Worm (Caenorhabditis elegans): ENCODE measurements around the gene ugt-62.

The ugt-62 gene

DNA sequence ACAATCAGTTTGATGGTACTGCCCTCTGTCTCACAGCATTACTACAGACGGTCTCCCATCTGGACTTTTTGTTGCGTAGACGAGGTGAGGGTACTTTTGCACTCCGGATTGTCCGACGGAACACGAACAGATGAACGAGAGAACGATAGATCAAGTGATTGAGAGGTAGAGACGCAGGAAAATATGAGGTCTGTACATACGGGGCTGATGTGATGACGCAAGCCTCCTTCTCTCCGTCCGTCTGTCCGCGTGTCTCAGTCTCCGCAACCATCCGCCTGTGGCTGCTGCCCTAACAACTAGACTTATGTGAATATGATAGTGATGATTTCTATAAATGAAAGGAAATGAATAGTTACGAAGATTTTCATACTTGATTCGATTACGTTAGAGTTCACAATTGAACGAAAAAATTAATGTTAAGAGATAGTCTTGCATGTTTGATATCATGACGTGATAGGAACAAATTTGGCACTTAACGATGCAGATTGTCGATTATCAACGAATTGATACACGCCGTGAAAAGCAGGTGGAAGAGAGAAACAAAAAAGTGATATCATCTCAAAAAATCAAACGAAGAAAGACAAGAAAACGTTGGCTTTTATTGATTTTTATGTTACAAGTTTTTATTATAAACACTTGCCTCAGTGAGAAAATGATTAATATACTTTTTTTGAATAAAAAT lies 37.7 kb downstream of the ugt-62 start:
- no peak for TF ChIP-seq unc-62 (GFP tag; optimal IDR thresholded peaks at IDR 0.05)

DNA sequence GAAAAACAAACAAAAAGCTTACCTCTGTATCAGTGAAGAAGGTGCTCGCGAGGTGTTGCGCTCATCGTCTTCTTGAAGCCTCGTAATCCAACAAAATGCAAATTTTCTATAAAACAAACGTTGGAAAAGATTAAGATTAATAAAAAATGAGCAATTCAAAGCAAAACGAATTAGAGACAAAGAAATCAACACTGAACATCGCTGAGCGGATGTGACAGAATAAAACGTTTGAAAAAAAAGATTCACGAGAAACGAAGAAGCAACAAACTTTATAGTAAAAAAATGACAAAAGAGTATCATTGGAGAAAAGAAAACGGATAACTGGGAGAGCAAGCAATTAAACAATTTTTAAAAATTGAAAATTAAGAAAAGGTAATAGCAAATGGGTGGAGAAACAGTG lies 41.5 kb downstream of the ugt-62 start, which contains the start of the genes C07G2.5 and atf-7:
Gene C07G2.5 (minus strand): TSS at position 101 of the 400 bp plus-strand sequence.
Gene atf-7 (minus strand): TSS at position 108 of the 400 bp plus-strand sequence.
- no peak for TF ChIP-seq unc-62 (GFP tag; optimal IDR thresholded peaks at IDR 0.05)

DNA sequence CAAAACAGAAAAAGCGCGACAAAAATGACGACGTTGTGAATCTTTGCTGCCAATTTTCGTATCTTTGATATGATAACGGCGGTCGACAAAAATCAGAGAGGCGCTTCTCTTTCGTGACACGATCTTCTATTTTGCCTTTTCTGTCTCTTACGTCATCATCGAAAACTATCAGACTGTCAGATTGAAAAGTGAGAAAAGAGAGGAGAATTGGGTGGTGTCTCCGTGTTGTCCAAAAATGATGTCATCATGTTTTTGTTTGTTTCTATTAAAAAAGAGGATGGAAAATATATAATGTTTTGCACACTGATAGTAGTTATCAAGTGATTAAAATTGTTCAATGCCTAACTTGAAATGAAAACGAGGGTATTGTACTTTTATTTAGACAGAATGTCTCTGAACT lies 44.3 kb downstream of the ugt-62 start:
- TF ChIP-seq unc-62 (GFP tag; optimal IDR thresholded peaks at IDR 0.05) = no peak

DNA sequence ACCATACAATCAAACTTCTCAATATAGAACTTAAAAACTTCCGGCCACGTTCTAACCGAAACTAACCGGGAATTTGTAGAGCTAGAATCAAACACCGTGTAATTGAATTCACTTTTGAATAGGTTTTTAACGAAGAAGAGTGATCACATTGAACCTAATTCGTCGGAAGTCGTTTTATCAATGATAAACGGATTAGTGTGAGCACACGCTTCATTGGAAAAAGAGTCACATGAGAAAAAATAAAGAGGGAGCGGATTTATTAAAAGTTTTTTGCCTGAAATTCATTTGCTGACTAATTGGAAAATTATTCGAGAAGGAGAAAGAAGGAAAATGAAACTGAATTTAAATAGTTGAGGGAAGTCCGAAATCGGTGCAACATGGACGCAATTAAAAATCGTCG lies 44.7 kb downstream of the ugt-62 start:
- TF ChIP-seq unc-62 (GFP tag; optimal IDR thresholded peaks at IDR 0.05) = no peak

DNA sequence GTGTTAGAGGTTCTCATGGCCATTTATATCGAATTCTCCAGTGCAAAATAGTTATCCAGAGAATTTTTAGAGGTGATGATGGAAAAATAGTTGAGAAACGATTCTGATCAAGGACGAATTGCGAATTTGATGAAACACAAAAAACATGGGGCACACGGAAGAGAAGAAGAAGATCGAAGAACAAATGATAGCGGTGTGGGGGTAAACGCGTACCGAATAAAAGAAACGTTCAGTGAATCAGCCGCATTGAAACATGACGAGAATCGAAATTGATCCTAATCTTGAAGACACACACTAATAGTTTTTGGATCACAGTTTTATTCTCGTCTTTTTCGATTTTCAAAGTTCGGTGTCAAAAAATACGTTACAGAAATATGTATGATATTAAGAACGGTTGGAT lies 45.2 kb downstream of the ugt-62 start:
- TF ChIP-seq unc-62 (GFP tag; optimal IDR thresholded peaks at IDR 0.05) = no peak

DNA sequence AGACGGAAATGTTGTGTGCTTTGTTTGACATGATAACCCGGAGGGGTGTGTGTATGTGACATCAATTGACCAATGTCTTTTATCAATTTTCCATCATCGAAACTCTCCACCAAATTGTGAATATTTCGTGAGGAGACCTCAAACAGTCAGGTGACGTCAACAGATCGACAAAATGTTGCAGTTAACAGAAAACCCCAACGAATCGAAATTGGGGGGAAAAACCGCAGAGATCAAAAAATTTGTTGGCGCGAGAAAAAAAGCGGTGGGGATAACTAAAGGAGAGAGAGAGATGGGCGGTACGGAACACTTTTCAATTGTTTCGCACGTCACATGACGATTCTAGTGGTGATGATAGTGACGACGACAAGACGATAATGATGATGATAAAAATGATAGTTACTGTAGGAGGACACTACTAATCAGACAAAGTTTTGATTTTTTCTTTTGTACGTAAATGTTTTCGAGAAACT lies 45.8 kb downstream of the ugt-62 start:
- TF ChIP-seq unc-62 (GFP tag; optimal IDR thresholded peaks at IDR 0.05) = no peak

DNA sequence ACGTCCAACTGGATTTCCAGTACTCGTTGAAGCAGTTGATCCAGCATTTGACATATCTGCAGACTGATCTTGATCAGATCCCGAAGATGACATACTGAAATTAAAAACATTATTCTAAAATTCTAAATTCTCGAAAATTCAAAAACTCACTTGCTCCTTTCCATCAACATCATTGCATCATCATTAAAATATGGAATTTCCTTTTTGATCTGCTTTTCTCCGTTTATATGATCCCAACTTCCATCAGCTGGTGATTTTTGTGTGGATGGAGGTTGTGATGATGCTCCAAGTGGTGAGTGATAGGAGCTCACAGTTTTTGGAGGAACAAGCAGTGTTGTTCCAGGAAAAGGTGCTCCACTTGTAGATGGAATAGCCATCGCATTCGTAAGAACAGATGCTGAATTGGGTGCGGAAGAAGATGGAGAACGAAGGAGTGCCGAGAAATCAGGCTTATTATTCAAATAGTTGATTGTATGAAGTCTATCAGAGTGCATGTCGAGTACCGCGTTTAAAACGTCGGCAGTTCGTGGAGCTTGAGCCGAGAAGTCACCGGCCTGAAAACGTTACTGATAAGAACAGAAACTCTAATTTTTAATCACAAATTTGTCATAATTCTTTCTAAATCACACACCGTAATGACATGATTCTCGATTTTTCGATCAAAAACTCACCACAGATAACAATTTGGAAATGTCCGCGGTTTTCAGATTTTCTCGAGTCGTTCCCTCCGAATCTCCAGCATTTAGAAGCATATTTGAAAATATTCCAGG lies 47.2 kb downstream of the ugt-62 start:
- no peak for TF ChIP-seq unc-62 (GFP tag; optimal IDR thresholded peaks at IDR 0.05)

DNA sequence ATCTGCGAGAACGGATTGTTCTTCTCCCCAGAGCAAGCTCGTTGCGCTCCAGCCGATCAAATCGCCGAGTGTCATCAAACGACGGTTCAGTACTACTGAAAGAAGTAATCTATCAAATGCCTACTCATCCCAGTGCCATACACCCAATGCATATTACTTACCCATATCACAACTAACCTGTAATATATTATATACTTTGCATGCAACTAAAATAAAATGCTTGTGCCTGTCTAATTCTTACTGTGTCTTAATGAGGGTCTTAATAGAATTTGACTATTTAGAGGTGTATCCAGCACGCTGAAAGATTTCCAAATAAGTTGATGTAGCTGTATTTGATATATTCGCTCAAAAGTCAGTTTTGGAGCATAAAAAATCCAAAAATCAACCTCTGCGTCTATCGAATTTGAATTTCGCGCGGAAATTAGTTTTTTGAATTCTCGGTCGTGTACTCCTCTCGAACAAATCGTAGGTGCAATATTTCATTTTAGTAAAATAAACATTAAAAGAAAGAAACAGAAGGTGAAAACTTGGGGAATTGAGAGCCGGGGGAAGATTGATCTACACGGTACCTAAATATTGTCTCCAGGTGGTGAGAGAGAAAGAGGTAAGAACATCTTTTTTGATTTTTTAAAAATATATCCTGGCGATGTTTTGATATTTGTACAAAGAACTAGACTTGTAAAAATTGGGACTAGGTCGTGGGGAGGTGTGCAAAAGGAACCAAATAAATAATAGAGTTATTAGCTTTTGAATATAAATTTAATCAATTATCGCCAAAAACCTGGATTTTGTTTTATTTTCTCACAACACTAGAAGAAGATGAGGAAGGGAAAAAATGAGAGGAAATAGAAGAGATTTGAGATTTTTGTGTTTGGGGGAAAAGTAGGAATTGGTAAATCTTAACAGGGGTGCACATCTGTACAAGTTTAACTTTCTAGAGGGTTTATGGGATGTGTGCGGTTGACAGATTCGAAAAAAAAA lies 49.0 kb downstream of the ugt-62 start:
- TF ChIP-seq unc-62 (GFP tag; optimal IDR thresholded peaks at IDR 0.05) = no peak

DNA sequence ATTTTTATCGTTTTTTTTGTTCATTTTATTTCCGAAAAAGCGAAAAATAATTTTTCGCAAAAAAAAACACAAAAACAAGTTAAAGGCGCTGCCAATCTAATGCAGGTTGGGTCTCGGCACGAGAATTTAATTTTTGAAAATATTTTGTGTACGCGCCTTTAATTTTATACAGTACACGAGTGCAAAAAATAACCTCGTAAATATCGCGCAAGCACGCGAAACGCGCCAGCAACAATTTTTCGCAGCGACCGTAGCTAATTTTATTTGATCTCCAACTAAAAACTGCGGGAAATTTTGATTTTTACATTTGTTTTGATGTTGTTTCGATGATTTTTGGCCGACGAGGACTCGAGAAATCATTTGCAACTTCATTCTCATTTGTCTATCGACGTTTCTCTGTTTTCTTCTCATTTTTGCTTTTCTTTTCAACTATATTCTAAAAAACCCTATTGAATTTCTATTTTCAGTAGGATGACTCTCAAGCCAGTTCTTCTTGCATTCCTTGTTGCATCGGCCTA lies 51.5 kb downstream of the ugt-62 start, which contains the start of gene cpg-1:
Gene cpg-1 (plus strand): TSS at position 468 of the 518 bp plus-strand sequence.
- no peak for TF ChIP-seq unc-62 (GFP tag; optimal IDR thresholded peaks at IDR 0.05)

All from whole organism, dauer.